Fruit fly (Drosophila melanogaster): ENCODE data around the gene Meltrin.

DNA sequence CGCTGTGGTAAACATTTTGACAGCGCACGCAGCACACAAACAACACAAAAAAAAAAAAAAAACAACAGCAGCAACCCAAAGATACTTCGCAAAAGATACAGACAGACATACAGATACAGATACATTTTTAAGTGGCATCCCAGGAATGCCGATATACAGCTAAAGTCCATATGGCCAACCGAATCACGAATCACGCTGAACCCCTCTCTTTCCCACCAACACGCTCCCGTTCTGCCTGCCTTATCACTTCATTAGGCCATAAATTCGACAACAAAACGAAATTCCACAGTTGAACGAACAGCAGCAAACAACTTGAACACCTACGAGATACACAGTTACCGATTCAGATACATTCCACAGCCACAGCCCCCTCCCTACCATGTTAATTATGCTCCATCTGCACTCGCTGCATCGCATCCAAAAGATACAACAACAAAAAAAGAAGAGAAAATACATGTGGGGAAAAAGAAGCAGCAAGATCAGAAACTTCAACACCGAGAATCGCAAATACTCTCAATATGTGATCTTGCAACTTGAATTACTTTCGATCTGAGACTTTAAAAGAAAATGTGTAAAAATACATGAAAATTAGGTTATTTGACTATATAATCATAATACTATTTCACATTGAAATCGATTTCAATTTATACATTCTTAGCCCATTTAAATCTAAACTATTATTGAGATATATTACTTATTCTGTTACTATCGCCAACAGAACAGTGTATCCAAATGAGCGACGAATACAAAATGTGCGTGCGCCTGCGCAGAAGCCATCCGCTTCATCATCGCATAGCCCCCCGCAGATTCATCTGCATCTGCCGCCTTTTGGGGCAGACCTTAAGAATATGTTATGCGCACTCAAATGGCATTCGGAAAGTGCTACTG is 19.3 kb upstream of the Meltrin start:
- TF ChIP-seq peb (GFP tag; IDR thresholded peaks at IDR 0.05) (no peak), aop (GFP tag; IDR thresholded peaks at IDR 0.05) (no peak), BEAF-32 (GFP tag; optimal IDR thresholded peaks at IDR 0.05) (no peak), B-H2 (GFP tag; optimal IDR thresholded peaks at IDR 0.05) (no peak), CG6813 (GFP tag; optimal IDR thresholded peaks at IDR 0.05) (no peak), wor (GFP tag; IDR thresholded peaks at IDR 0.05) (no peak), CHES-1-like (GFP tag; optimal IDR thresholded peaks at IDR 0.05) (no peak), Doc3 (GFP tag; IDR thresholded peaks at IDR 0.05; ENCODE audit: partially characterized antibody) (no peak), sisA (GFP tag; IDR thresholded peaks at IDR 0.05) (no peak), Blimp-1 (GFP tag; optimal IDR thresholded peaks at IDR 0.05) (no peak)

Data from whole organism, embryonic.